Fruit fly (Drosophila melanogaster) whole organism, embryonic: ENCODE data around the gene Polr1C.

Source experiments
- Abd-B ChIP-seq: fragments of 200-800 bp; sonication (Bioruptor generic); optimal IDR thresholded peaks from 2 replicates; lab custom pipeline; 2018; ENCODE audit warnings: missing biosample characterization, mild to moderate bottlenecking, missing genetic modification characterization, moderate library complexity
- Ada2b ChIP-seq: fragments of 200-800 bp; sonication (Bioruptor generic); IDR thresholded peaks from 2 replicates; pipeline ENCODE4 v1.3.6; 2022; ENCODE audit warnings: missing biosample characterization, missing genetic modification characterization
- B-H2 ChIP-seq: fragments of 200-800 bp; sonication (Bioruptor generic); optimal IDR thresholded peaks from 2 replicates; lab custom pipeline; 2018; ENCODE audit warnings: missing biosample characterization, mild to moderate bottlenecking, missing genetic modification characterization
- CG10462 ChIP-seq: fragments of 200-800 bp; sonication (Bioruptor generic); optimal IDR thresholded peaks from 2 replicates; lab custom pipeline; 2016; ENCODE audit warnings: missing biosample characterization, missing genetic modification characterization
- CG12236 ChIP-seq: fragments of 200-800 bp; sonication (Bioruptor generic); optimal IDR thresholded peaks from 2 replicates; lab custom pipeline; 2016; ENCODE audit warnings: missing biosample characterization, missing genetic modification characterization
- CG12744 ChIP-seq: fragments of 200-800 bp; sonication (Bioruptor generic); optimal IDR thresholded peaks from 2 replicates; lab custom pipeline; 2016; ENCODE audit warnings: missing biosample characterization, missing genetic modification characterization
- CG13775 ChIP-seq: fragments of 200-800 bp; sonication (Bioruptor generic); optimal IDR thresholded peaks from 3 replicates; lab custom pipeline; 2017; ENCODE audit warnings: missing biosample characterization, mild to moderate bottlenecking, missing genetic modification characterization
- CG14014 ChIP-seq: fragments of 200-800 bp; sonication (Bioruptor generic); IDR thresholded peaks from 2 replicates; pipeline ENCODE4 v1.3.6; 2022; ENCODE audit warnings: missing biosample characterization, missing genetic modification characterization
- CG15269 ChIP-seq: fragments of 200-800 bp; sonication (Bioruptor generic); optimal IDR thresholded peaks from 2 replicates; lab custom pipeline; 2018; ENCODE audit warnings: missing biosample characterization, mild to moderate bottlenecking, missing genetic modification characterization, moderate library complexity
- CG17361 ChIP-seq: fragments of 200-800 bp; sonication (Bioruptor generic); IDR thresholded peaks from 3 replicates; pipeline ENCODE4 v1.3.6; 2022; ENCODE audit warnings: missing biosample characterization, missing genetic modification characterization
- CG17568 ChIP-seq: fragments of 200-800 bp; sonication (Bioruptor generic); optimal IDR thresholded peaks from 2 replicates; lab custom pipeline; 2018; ENCODE audit warnings: missing biosample characterization, mild to moderate bottlenecking, missing genetic modification characterization, moderate library complexity
- CG17612 ChIP-seq: fragments of 200-800 bp; sonication (Bioruptor generic); IDR thresholded peaks from 2 replicates; pipeline ENCODE4 v1.3.6; 2022; ENCODE audit warnings: missing biosample characterization, missing genetic modification characterization
- CG18262 ChIP-seq: fragments of 200-800 bp; optimal IDR thresholded peaks from 3 replicates; lab custom pipeline; 2019; ENCODE audit warnings: missing biosample characterization, mild to moderate bottlenecking, missing genetic modification characterization, moderate library complexity
- CG34224 ChIP-seq: fragments of 200-800 bp; sonication (Bioruptor generic); IDR thresholded peaks from 3 replicates; pipeline ENCODE4 v1.3.6; 2022; ENCODE audit warnings: missing biosample characterization, missing genetic modification characterization; ENCODE audit not compliant: partially characterized antibody
- CG5180 ChIP-seq: fragments of 200-800 bp; sonication (Bioruptor generic); optimal IDR thresholded peaks from 3 replicates; lab custom pipeline; 2017; ENCODE audit warnings: missing biosample characterization, missing genetic modification characterization, mild to moderate bottlenecking, moderate library complexity, missing genetic modification reagents
- CG6272 ChIP-seq: fragments of 200-800 bp; sonication (Bioruptor generic); IDR thresholded peaks from 2 replicates; pipeline ENCODE4 v1.3.6; 2022; ENCODE audit warnings: missing biosample characterization, missing genetic modification characterization
- CG8388 ChIP-seq: fragments of 200-800 bp; sonication (Bioruptor generic); optimal IDR thresholded peaks from 2 replicates; lab custom pipeline; 2019; ENCODE audit warnings: missing biosample characterization, mild to moderate bottlenecking, missing genetic modification characterization, moderate library complexity
- CG9932 ChIP-seq: fragments of 200-800 bp; sonication (Bioruptor generic); IDR thresholded peaks from 2 replicates; pipeline ENCODE4 v1.3.6; 2022; ENCODE audit warnings: missing biosample characterization, missing genetic modification characterization
- CkIIα-i1 ChIP-seq: fragments of 200-800 bp; sonication (Bioruptor generic); IDR thresholded peaks from 2 replicates; pipeline ENCODE4 v1.3.6; 2022; ENCODE audit warnings: missing biosample characterization, missing genetic modification characterization
- Doc3 ChIP-seq: fragments of 200-800 bp; sonication (Bioruptor generic); IDR thresholded peaks from 3 replicates; pipeline ENCODE4 v1.3.6; 2022; ENCODE audit warnings: missing biosample characterization, missing genetic modification characterization; ENCODE audit not compliant: partially characterized antibody
- Drgx ChIP-seq: fragments of 200-800 bp; sonication (Bioruptor generic); IDR thresholded peaks from 2 replicates; pipeline ENCODE4 v1.3.6; 2022; ENCODE audit warnings: missing biosample characterization, missing genetic modification characterization
- HLH54F ChIP-seq: fragments of 200-800 bp; sonication (Bioruptor generic); optimal IDR thresholded peaks from 3 replicates; lab custom pipeline; 2016; ENCODE audit warnings: missing biosample characterization, missing genetic modification characterization
- Hr78 ChIP-seq, 2 experiments: fragments of 200-800 bp in 1 of 2; fragments of >200 bp in 1 of 2; sonication (Bioruptor generic) in 1 of 2; optimal IDR thresholded peaks; 2 replicates each; lab custom pipeline; 2017 to 2019; ENCODE audit warnings: missing biosample characterization in 2 of 2, missing genetic modification characterization in 2 of 2, mild to moderate bottlenecking in 1 of 2, moderate library complexity in 1 of 2
- Lpt ChIP-seq: fragments of >200 bp; optimal IDR thresholded peaks from 2 replicates; lab custom pipeline; 2018; ENCODE audit warnings: missing biosample characterization, missing genetic modification characterization
- MBD-R2 ChIP-seq: fragments of 200-800 bp; sonication (Bioruptor generic); IDR thresholded peaks from 2 replicates; pipeline ENCODE4 v1.3.6; 2022; ENCODE audit warnings: missing biosample characterization, missing genetic modification characterization
- Nf-YB ChIP-seq: fragments of 200-800 bp; sonication (Bioruptor generic); optimal IDR thresholded peaks from 3 replicates; lab custom pipeline; 2019; ENCODE audit warnings: missing biosample characterization, mild to moderate bottlenecking, missing genetic modification characterization, moderate library complexity
- NfI ChIP-seq: fragments of 200-800 bp; sonication (Bioruptor generic); optimal IDR thresholded peaks from 3 replicates; lab custom pipeline; 2018; ENCODE audit warnings: missing biosample characterization, mild to moderate bottlenecking, missing genetic modification characterization, moderate library complexity
- Rx ChIP-seq: fragments of 200-800 bp; sonication (Bioruptor generic); IDR thresholded peaks from 2 replicates; pipeline ENCODE4 v1.3.6; 2022; ENCODE audit warnings: missing biosample characterization, missing genetic modification characterization
- Side ChIP-seq: fragments of 200-800 bp; sonication (Bioruptor generic); optimal IDR thresholded peaks from 2 replicates; lab custom pipeline; 2016; ENCODE audit warnings: missing biosample characterization, missing genetic modification characterization
- Xrp1 ChIP-seq: fragments of 200-800 bp; sonication (Bioruptor generic); IDR thresholded peaks from 2 replicates; pipeline ENCODE4 v1.3.6; 2022; ENCODE audit warnings: missing biosample characterization, missing genetic modification characterization
- aop ChIP-seq: fragments of 200-800 bp; sonication (Bioruptor generic); IDR thresholded peaks from 2 replicates; pipeline ENCODE4 v1.3.6; 2022; ENCODE audit warnings: missing biosample characterization, missing genetic modification characterization
- ara ChIP-seq: fragments of 200-800 bp; sonication (Bioruptor generic); IDR thresholded peaks from 2 replicates; pipeline ENCODE4 v1.3.6; 2022; ENCODE audit warnings: missing biosample characterization, missing genetic modification characterization
- bab2 ChIP-seq: fragments of 200-800 bp; sonication (Bioruptor generic); optimal IDR thresholded peaks from 2 replicates; lab custom pipeline; 2016; ENCODE audit warnings: missing biosample characterization, missing genetic modification characterization
- cas ChIP-seq: fragments of 200-800 bp; sonication (Bioruptor generic); IDR thresholded peaks from 2 replicates; pipeline ENCODE4 v1.3.6; 2022; ENCODE audit warnings: missing biosample characterization, missing genetic modification characterization
- cg ChIP-seq: fragments of 200-800 bp; sonication (Bioruptor generic); optimal IDR thresholded peaks from 3 replicates; lab custom pipeline; 2019; ENCODE audit warnings: missing biosample characterization, mild to moderate bottlenecking, missing genetic modification characterization, moderate library complexity
- chinmo ChIP-seq: fragments of 200-800 bp; sonication (Bioruptor generic); IDR thresholded peaks from 4 replicates; pipeline ENCODE4 v1.3.6; 2022; ENCODE audit warnings: missing biosample characterization, missing genetic modification characterization; ENCODE audit not compliant: partially characterized antibody
- crol ChIP-seq: fragments of 200-800 bp; sonication (Bioruptor generic); IDR thresholded peaks from 2 replicates; pipeline ENCODE4 v1.3.6; 2022; ENCODE audit warnings: missing biosample characterization, missing genetic modification characterization
- fru ChIP-seq: fragments of >200 bp; optimal IDR thresholded peaks from 2 replicates; lab custom pipeline; 2017
- gem ChIP-seq: fragments of 200-800 bp; sonication (Bioruptor generic); optimal IDR thresholded peaks from 2 replicates; lab custom pipeline; 2019; ENCODE audit warnings: missing biosample characterization, mild to moderate bottlenecking, missing genetic modification characterization, moderate library complexity
- pan ChIP-seq, 4 experiments: fragments of >200 bp in 3 of 4; fragments of 200-800 bp in 1 of 4; sonication (Bioruptor generic) in 1 of 4; optimal IDR thresholded peaks in 3 of 4; IDR thresholded peaks in 1 of 4; 2 replicates each; pipeline versions ENCODE4 v1.3.6 to Lab custom; 2017 to 2022; ENCODE audit warnings: missing biosample characterization in 2 of 4, missing genetic modification characterization in 2 of 4, mixed read lengths in 1 of 4
- pfk ChIP-seq: fragments of 200-800 bp; sonication (Bioruptor generic); optimal IDR thresholded peaks from 2 replicates; lab custom pipeline; 2018; ENCODE audit warnings: missing biosample characterization, mild to moderate bottlenecking, missing genetic modification characterization, moderate library complexity
- pho ChIP-seq: fragments of 200-800 bp; sonication (Bioruptor generic); optimal IDR thresholded peaks from 2 replicates; lab custom pipeline; 2016; ENCODE audit warnings: missing biosample characterization, missing genetic modification characterization
- pum ChIP-seq: fragments of 200-800 bp; sonication (Bioruptor generic); optimal IDR thresholded peaks from 2 replicates; lab custom pipeline; 2016; ENCODE audit warnings: missing biosample characterization, missing genetic modification characterization
- sim ChIP-seq: fragments of 200-800 bp; sonication (Bioruptor generic); IDR thresholded peaks from 2 replicates; pipeline ENCODE4 v1.3.6; 2022; ENCODE audit warnings: missing biosample characterization, missing genetic modification characterization
- sisA ChIP-seq: fragments of 200-800 bp; sonication (Bioruptor generic); IDR thresholded peaks from 2 replicates; pipeline ENCODE4 v1.3.6; 2022; ENCODE audit warnings: missing biosample characterization, missing genetic modification characterization
- stwl ChIP-seq: fragments of 200-800 bp; sonication (Bioruptor generic); optimal IDR thresholded peaks from 3 replicates; lab custom pipeline; 2018; ENCODE audit warnings: missing biosample characterization, mild to moderate bottlenecking, missing genetic modification characterization, moderate library complexity
- trh ChIP-seq: fragments of 200-800 bp; sonication (Bioruptor generic); optimal IDR thresholded peaks from 2 replicates; lab custom pipeline; 2016; ENCODE audit warnings: missing biosample characterization, missing genetic modification characterization
- unc-4 ChIP-seq: fragments of 200-800 bp; sonication (Bioruptor generic); IDR thresholded peaks from 2 replicates; pipeline ENCODE4 v1.3.6; 2022; ENCODE audit warnings: missing biosample characterization, missing genetic modification characterization; ENCODE audit not compliant: partially characterized antibody
- wek ChIP-seq: fragments of 200-800 bp; sonication (Bioruptor generic); optimal IDR thresholded peaks from 3 replicates; lab custom pipeline; 2018; ENCODE audit warnings: missing biosample characterization, mild to moderate bottlenecking, missing genetic modification characterization, moderate library complexity
- yki ChIP-seq: fragments of >200 bp; optimal IDR thresholded peaks from 3 replicates; lab custom pipeline; 2018

Gene Polr1C

DNA sequence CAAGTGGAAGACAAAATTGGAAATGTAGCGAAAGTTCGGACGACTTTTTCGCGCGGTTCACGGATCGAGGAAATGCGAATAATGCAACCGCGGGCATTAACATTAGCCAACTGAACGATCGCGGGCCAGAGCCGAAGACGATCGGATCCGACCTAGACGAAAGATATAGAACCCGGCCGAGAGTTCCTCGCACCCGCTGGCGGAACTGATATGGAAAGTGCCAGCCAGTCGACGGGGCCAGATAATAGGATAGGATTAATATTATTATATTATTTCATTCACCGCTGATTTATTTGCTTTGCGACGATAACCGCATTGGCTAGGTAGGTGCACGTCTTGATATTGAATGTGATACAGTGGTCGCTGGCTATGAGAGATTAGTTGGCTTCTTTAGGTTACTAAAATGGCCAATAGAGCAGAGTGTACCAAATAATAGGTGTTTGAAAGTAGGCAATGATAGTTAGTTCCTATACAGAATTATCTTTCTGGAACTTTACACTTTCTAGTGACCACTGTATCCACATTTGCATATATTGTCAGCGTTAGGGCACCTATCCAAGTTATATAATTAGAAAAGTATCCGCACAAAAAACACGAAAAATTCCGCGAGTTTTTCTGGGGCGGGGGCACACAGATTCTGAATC is 30.7 kb downstream of the Polr1C start (continued):
- peak; percentile 67 for TF ChIP-seq NfI
- TF ChIP-seq CG17612 (GFP tag; lab: Robert Waterston, UW) = peak; percentile 80
- TF ChIP-seq CG34224 (GFP tag; lab: Robert Waterston, UW) = no peak
- TF ChIP-seq chinmo (GFP tag; lab: Robert Waterston, UW) = no peak
- peak; percentile 51 for TF ChIP-seq CG8388 (GFP tag; lab: Kevin White, UChicago)
- peak; percentile 13 for TF ChIP-seq B-H2 (GFP tag; lab: Kevin White, UChicago)
- no peak for TF ChIP-seq yki (lab: Kevin White, UChicago)
- TF ChIP-seq CG5180 = peak; percentile 22
- TF ChIP-seq Ada2b = peak; percentile 76
- no peak for TF ChIP-seq cg
- TF ChIP-seq MBD-R2 (GFP tag; lab: Robert Waterston, UW) = peak; percentile 48; the same call in 1 of the 2 replicates
- TF ChIP-seq fru = no peak
- no peak for TF ChIP-seq CkIIα-i1 (GFP tag; lab: Robert Waterston, UW)
- no peak for TF ChIP-seq CG12744 (GFP tag; lab: Kevin White, UChicago)
- TF ChIP-seq Xrp1 = peak; percentile 73
- TF ChIP-seq Hr78 (GFP tag; optimal IDR thresholded peaks at IDR 0.05; lab: Kevin White, UChicago) = no peak
- TF ChIP-seq Doc3 (GFP tag; lab: Robert Waterston, UW) = no peak
- TF ChIP-seq stwl = no peak
- TF ChIP-seq trh (GFP tag; lab: Kevin White, UChicago) = peak; percentile 8
- 0 out of 2 replicates have a peak, but pooled peaks have one; percentile 46 for TF ChIP-seq CG6272
- TF ChIP-seq sisA (GFP tag; lab: Robert Waterston, UW) = peak; percentile 78
- TF ChIP-seq Rx (GFP tag; lab: Robert Waterston, UW) = peak; percentile 64
- peak; percentile 75 for TF ChIP-seq gem (tag; lab: Kevin White, UChicago)
- TF ChIP-seq pfk (GFP tag; lab: Kevin White, UChicago) = no peak
- peak; percentile 80 for TF ChIP-seq CG15269 (tag; lab: Kevin White, UChicago)
- no peak for TF ChIP-seq cas (GFP tag; lab: Robert Waterston, UW)
- TF ChIP-seq sim = 0 out of 2 replicates have a peak, but pooled peaks have one; percentile 41
- TF ChIP-seq CG17568 (GFP tag; lab: Kevin White, UChicago) = peak; percentile 45
- peak; percentile 78 for TF ChIP-seq ara (GFP tag; lab: Robert Waterston, UW)
- peak; percentile 52 for TF ChIP-seq Side
- no peak for TF ChIP-seq Lpt (GFP tag; lab: Kevin White, UChicago)
- no peak for TF ChIP-seq pan (optimal IDR thresholded peaks at IDR 0.05; lab: Kevin White, UChicago)
- peak in 1 of 2 experiments; percentile 73 for TF ChIP-seq pan (GFP tag; optimal IDR thresholded peaks at IDR 0.05 in 1 of 2, IDR thresholded peaks at IDR 0.05 in 1 of 2)
- TF ChIP-seq crol (GFP tag; lab: Robert Waterston, UW) = no peak
- TF ChIP-seq CG13775 (GFP tag; lab: Kevin White, UChicago) = peak; percentile 58
- TF ChIP-seq unc-4 (GFP tag; lab: Robert Waterston, UW) = no peak
- TF ChIP-seq Nf-YB (GFP tag; lab: Kevin White, UChicago) = peak; percentile 11
- 0 out of 2 replicates have a peak, but pooled peaks have one; percentile 23 for TF ChIP-seq aop (GFP tag; lab: Robert Waterston, UW)
- peak; percentile 73 for TF ChIP-seq CG9932 (GFP tag; lab: Robert Waterston, UW)
- no peak for TF ChIP-seq wek (GFP tag; lab: Kevin White, UChicago)
- peak; percentile 64 for TF ChIP-seq CG14014 (GFP tag; lab: Robert Waterston, UW)
- peak; percentile 14 for TF ChIP-seq CG10462 (GFP tag; lab: Kevin White, UChicago)
- peak; percentile 65 for TF ChIP-seq CG18262 (tag; lab: Kevin White, UChicago)
- TF ChIP-seq CG17361 = peak; percentile 15; the same call in 1 of the 3 replicates
- peak; percentile 2 for TF ChIP-seq pho (GFP tag; lab: Kevin White, UChicago)
- peak; percentile 90 for TF ChIP-seq Drgx (GFP tag; lab: Robert Waterston, UW)
- TF ChIP-seq HLH54F (GFP tag; lab: Kevin White, UChicago) = peak; percentile 64
- no peak for TF ChIP-seq CG12236 (GFP tag; lab: Kevin White, UChicago)
- TF ChIP-seq Abd-B = no peak
- TF ChIP-seq pum (GFP tag; lab: Kevin White, UChicago) = peak; percentile 43
- peak; percentile 50 for TF ChIP-seq bab2 (GFP tag; lab: Kevin White, UChicago)
